Worm (Caenorhabditis elegans) whole organism, L4 larva: ENCODE measurements around the gene C47G2.4.

Source experiments
- D1046.2 ChIP-seq: fragments of 200-800 bp; sonication (Bioruptor generic); IDR thresholded peaks from 2 replicates; pipeline ENCODE4 v1.3.6; 2022; ENCODE audit warnings: missing genetic modification characterization, missing compliant biosample characterization
- F26F4.8 ChIP-seq: fragments of 200-800 bp; sonication (Bioruptor generic); conservative IDR thresholded peaks from 2 replicates; pipeline ENCODE4 v1.3.6; 2022; ENCODE audit warnings: missing genetic modification characterization, missing compliant biosample characterization
- F37D6.2 ChIP-seq: sonication (generic microtip); optimal IDR thresholded peaks from 2 replicates; lab custom pipeline; 2016; ENCODE audit warnings: mild to moderate bottlenecking, missing genetic modification characterization, missing compliant biosample characterization
- R02D3.7 ChIP-seq: fragments of 150-350 bp; sonication (generic microtip); optimal IDR thresholded peaks from 3 replicates; lab custom pipeline; 2014; ENCODE audit warnings: missing biosample characterization, missing genetic modification characterization
- Y105C5A.15 ChIP-seq: fragments of 200-800 bp; sonication (Bioruptor generic); IDR thresholded peaks from 2 replicates; pipeline ENCODE4 v1.3.6; 2022; ENCODE audit warnings: missing genetic modification characterization, missing compliant biosample characterization
- Y75B8A.6 ChIP-seq: fragments of 200-800 bp; sonication (Bioruptor generic); IDR thresholded peaks from 2 replicates; pipeline ENCODE4 v1.3.6; 2022; ENCODE audit warnings: missing genetic modification reagents, missing genetic modification characterization, missing compliant biosample characterization
- aha-1 ChIP-seq: fragments of 150-350 bp; peaks from one replicate; lab custom pipeline; 2014; ENCODE audit warnings: missing biosample characterization, missing genetic modification characterization
- ceh-20 ChIP-seq: fragments of 200-800 bp; sonication (Bioruptor generic); IDR thresholded peaks from 2 replicates; pipeline ENCODE4 v1.3.6; 2022; ENCODE audit warnings: missing genetic modification reagents, missing genetic modification characterization, missing compliant biosample characterization
- ceh-62 ChIP-seq: sonication (generic microtip); optimal IDR thresholded peaks from 2 replicates; lab custom pipeline; 2017; ENCODE audit warnings: missing biosample characterization, missing genetic modification characterization
- ces-1 ChIP-seq: fragments of 150-350 bp; sonication (generic microtip); optimal IDR thresholded peaks from 4 replicates; lab custom pipeline; 2014; ENCODE audit warnings: missing biosample characterization, missing genetic modification reagents, missing genetic modification characterization
- daf-12 ChIP-seq: fragments of 150-350 bp; optimal IDR thresholded peaks from 2 replicates; lab custom pipeline; 2014; ENCODE audit warnings: missing biosample characterization, missing genetic modification reagents, missing genetic modification characterization
- dmd-6 ChIP-seq: fragments of 200-800 bp; sonication (Bioruptor generic); IDR thresholded peaks from 2 replicates; pipeline ENCODE4 v1.3.6; 2022; ENCODE audit warnings: missing genetic modification reagents, missing genetic modification characterization, missing compliant biosample characterization
- egl-27 ChIP-seq: sonication (generic microtip); optimal IDR thresholded peaks from 3 replicates; lab custom pipeline; 2017; ENCODE audit warnings: missing biosample characterization, missing genetic modification reagents, missing genetic modification characterization
- fkh-10 ChIP-seq: fragments of 150-350 bp; optimal IDR thresholded peaks from 2 replicates; lab custom pipeline; 2014; ENCODE audit warnings: missing biosample characterization, missing genetic modification reagents, missing genetic modification characterization
- fos-1 ChIP-seq: fragments of 150-350 bp; optimal IDR thresholded peaks from 2 replicates; lab custom pipeline; 2014; ENCODE audit warnings: missing biosample characterization, missing genetic modification characterization
- hif-1 ChIP-seq, 2 experiments: sonication (generic microtip); optimal IDR thresholded peaks; 2 replicates each; lab custom pipeline; 2016 to 2017; ENCODE audit warnings: missing compliant biosample characterization in 2 of 2, missing genetic modification characterization in 2 of 2, missing genetic modification reagents in 2 of 2, missing genotype in 2 of 2, mild to moderate bottlenecking in 1 of 2
- hlh-11 ChIP-seq: fragments of 200-800 bp; sonication (Bioruptor generic); optimal IDR thresholded peaks from 2 replicates; lab custom pipeline; 2018; ENCODE audit warnings: mild to moderate bottlenecking, missing genetic modification characterization, missing compliant biosample characterization
- jun-1 ChIP-seq: fragments of 150-350 bp; optimal IDR thresholded peaks from 2 replicates; lab custom pipeline; 2014; ENCODE audit warnings: missing biosample characterization, missing genetic modification reagents, missing genetic modification characterization
- lin-29 ChIP-seq: fragments of 200-800 bp; sonication (Bioruptor generic); IDR thresholded peaks from 2 replicates; pipeline ENCODE4 v1.3.6; 2022; ENCODE audit warnings: missing genetic modification reagents, missing genetic modification characterization, missing compliant biosample characterization
- lin-38 ChIP-seq: fragments of 200-800 bp; sonication (Bioruptor generic); IDR thresholded peaks from 2 replicates; pipeline ENCODE4 v1.3.6; 2022; ENCODE audit warnings: missing genetic modification reagents, missing genetic modification characterization, missing compliant biosample characterization
- mdl-1 ChIP-seq, 2 experiments: fragments of 150-350 bp in 1 of 2; sonication (generic microtip) in 1 of 2; optimal IDR thresholded peaks; 2 replicates each; lab custom pipeline; 2014 to 2017; ENCODE audit warnings: missing biosample characterization in 2 of 2, missing genetic modification characterization in 2 of 2
- nhr-11 ChIP-seq: fragments of 150-350 bp; optimal IDR thresholded peaks from 2 replicates; lab custom pipeline; 2014; ENCODE audit warnings: missing biosample characterization, missing genetic modification characterization
- nhr-111 ChIP-seq: fragments of 200-800 bp; sonication (Bioruptor generic); optimal IDR thresholded peaks from 2 replicates; lab custom pipeline; 2018; ENCODE audit warnings: mild to moderate bottlenecking, missing genetic modification characterization, missing compliant biosample characterization
- nhr-25 ChIP-seq: sonication (generic microtip); optimal IDR thresholded peaks from 2 replicates; lab custom pipeline; 2017; ENCODE audit warnings: missing genetic modification characterization, mild to moderate bottlenecking, missing compliant biosample characterization, antibody characterized with exemption, moderate library complexity, borderline replicate concordance; ENCODE audit not compliant: insufficient read depth
- nhr-28 ChIP-seq: fragments of 150-350 bp; optimal IDR thresholded peaks from 2 replicates; lab custom pipeline; 2014; ENCODE audit warnings: missing biosample characterization, missing genetic modification characterization
- nhr-6 ChIP-seq: fragments of 150-350 bp; optimal IDR thresholded peaks from 2 replicates; lab custom pipeline; 2014; ENCODE audit warnings: missing biosample characterization, missing genetic modification characterization
- nhr-77 ChIP-seq: fragments of 150-350 bp; optimal IDR thresholded peaks from 2 replicates; lab custom pipeline; 2014; ENCODE audit warnings: missing biosample characterization, missing genetic modification characterization
- php-3 ChIP-seq: fragments of 200-800 bp; sonication (Bioruptor generic); IDR thresholded peaks from 2 replicates; pipeline ENCODE4 v1.3.6; 2022; ENCODE audit warnings: missing genetic modification reagents, missing genetic modification characterization, missing compliant biosample characterization
- saeg-2 ChIP-seq: fragments of 200-800 bp; sonication (Bioruptor generic); IDR thresholded peaks from 2 replicates; pipeline ENCODE4 v1.3.6; 2022; ENCODE audit warnings: missing genetic modification reagents, missing genetic modification characterization, missing compliant biosample characterization
- set-16 ChIP-seq: fragments of 200-800 bp; sonication (Bioruptor generic); IDR thresholded peaks from 2 replicates; pipeline ENCODE4 v1.3.6; 2022; ENCODE audit warnings: missing genetic modification reagents, missing genetic modification characterization, missing compliant biosample characterization
- skn-1 ChIP-seq: fragments of 150-350 bp; optimal IDR thresholded peaks from 2 replicates; lab custom pipeline; 2014; ENCODE audit warnings: missing biosample characterization, missing genetic modification characterization
- spr-1 ChIP-seq: sonication (generic microtip); optimal IDR thresholded peaks from 2 replicates; lab custom pipeline; 2016; ENCODE audit warnings: mild to moderate bottlenecking, missing genetic modification characterization, missing compliant biosample characterization
- spr-3 ChIP-seq: fragments of 200-800 bp; sonication (Bioruptor generic); optimal IDR thresholded peaks from 2 replicates; lab custom pipeline; 2018; ENCODE audit warnings: mild to moderate bottlenecking, missing genetic modification characterization, missing compliant biosample characterization
- unc-39 ChIP-seq: sonication (generic microtip); optimal IDR thresholded peaks from 2 replicates; lab custom pipeline; 2017; ENCODE audit warnings: missing biosample characterization, missing genetic modification characterization
- unc-62 ChIP-seq, 3 experiments: fragments of 150-350 bp in 1 of 3; sonication (generic microtip); optimal IDR thresholded peaks in 2 of 3; peaks in 1 of 3; 1 replicate in 1 of 3; 2 replicates in 2 of 3; lab custom pipeline; 2014 to 2017; ENCODE audit warnings: missing biosample characterization in 3 of 3, missing genetic modification characterization in 3 of 3, missing genetic modification reagents in 3 of 3, missing genotype in 1 of 3
- zfp-3 ChIP-seq: fragments of 200-800 bp; sonication (Bioruptor generic); conservative IDR thresholded peaks from 2 replicates; pipeline ENCODE4 v1.3.6; 2022; ENCODE audit warnings: missing genetic modification reagents, missing genetic modification characterization, missing compliant biosample characterization

Gene C47G2.4

DNA sequence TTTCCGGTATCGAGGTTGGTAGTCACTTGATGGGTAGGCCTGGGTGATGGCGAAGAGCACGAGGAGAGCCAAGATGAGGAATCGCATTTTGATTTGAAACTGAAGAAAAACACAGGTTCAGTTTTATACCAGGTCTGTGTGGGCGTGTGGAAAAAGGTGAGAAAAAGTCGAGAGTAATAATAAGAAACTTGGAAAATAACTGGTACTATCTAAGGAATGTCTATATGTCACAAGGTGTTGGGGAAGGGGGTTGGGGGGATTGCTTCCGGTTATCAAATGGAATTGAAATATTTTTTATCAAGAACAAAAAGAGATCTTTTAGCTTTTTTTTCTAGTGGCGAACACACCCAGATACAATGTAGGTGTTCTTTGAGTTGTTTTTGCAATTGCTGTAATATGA, 26.2 kb upstream of the C47G2.4 start, which contains the start of gene nlp-51:
Gene nlp-51, minus strand, starts transcription at position 101 of the 400 bp plus-strand sequence.
- TF ChIP-seq aha-1 (tag; lab: Kevin White, UChicago) (peak; percentile 56), lin-38 (no peak)

DNA sequence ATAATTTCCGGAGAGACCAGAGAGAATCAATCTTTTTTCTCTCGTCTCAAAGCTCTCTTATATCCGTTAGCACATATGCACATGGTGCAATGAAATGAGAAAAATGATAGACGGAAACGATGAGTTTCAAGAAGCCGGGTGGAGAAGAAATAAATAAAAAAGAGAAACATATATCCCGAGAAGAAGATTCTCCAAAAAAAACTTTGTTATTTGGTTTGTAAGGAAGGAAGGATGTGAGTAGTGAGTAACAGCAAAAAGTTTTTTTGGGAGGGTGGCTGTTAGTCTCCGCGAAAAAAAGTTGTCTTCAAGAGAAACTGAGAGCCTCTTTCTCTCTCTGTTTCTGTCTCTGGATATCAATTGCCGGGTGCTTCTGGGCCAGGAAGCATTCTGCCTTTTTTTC, 23.3 kb upstream of the C47G2.4 start:
- TF ChIP-seq nhr-77 (no peak), nhr-11 (tag; lab: Kevin White, UChicago) (no peak), nhr-25 (tag; lab: Kevin White, UChicago) (no peak), zfp-3 (GFP tag; lab: Robert Waterston, UW) (no peak), aha-1 (tag; lab: Kevin White, UChicago) (no peak), F26F4.8 (GFP tag; lab: Robert Waterston, UW) (no peak), hif-1 (tag; optimal IDR thresholded peaks at IDR 0.05; lab: Kevin White, UChicago) (no peak), Y75B8A.6 (GFP tag; lab: Robert Waterston, UW) (no peak), egl-27 (tag; lab: Kevin White, UChicago) (no peak)

DNA sequence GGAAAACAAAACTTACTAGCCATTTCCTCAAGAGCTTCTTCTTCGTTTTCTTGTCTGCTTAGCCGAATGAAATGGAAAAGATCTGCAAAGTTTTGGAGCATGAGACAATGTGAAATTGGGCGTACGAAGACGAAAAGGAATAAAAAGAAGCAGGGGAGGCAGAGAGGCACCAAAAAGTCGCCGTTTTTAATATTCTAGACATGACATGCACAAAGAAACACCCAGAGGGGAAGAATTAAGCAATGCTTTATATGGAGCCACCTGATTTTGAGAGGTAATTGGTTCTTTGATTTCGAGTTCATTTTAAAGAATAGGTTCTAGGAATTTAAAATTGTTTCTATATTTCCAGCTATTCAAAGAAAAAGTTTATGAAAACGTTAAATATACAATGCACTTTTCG, 20.8 kb upstream of the C47G2.4 start, which contains the start of gene T24F1.4:
Gene T24F1.4, minus strand, starts transcription at position 101 of the 400 bp plus-strand sequence.
- TF ChIP-seq jun-1, result no peak
- TF ChIP-seq fos-1 (tag; lab: Kevin White, UChicago), result no peak
- no peak for TF ChIP-seq R02D3.7 (tag; lab: Kevin White, UChicago)
- no peak for TF ChIP-seq nhr-6 (tag; lab: Kevin White, UChicago)
- TF ChIP-seq unc-39, result no peak
- TF ChIP-seq F37D6.2 (tag; lab: Kevin White, UChicago), result no peak
- TF ChIP-seq unc-62 (GFP tag; optimal IDR thresholded peaks at IDR 0.05 in 1 of 2; lab: Kevin White, UChicago), result no peak
- no peak for TF ChIP-seq unc-62 (tag; optimal IDR thresholded peaks at IDR 0.05; lab: Kevin White, UChicago)
- no peak for TF ChIP-seq php-3
- TF ChIP-seq dmd-6 (GFP tag; lab: Robert Waterston, UW), result no peak
- no peak for TF ChIP-seq set-16 (GFP tag; lab: Robert Waterston, UW)
- no peak for TF ChIP-seq Y105C5A.15 (GFP tag; lab: Robert Waterston, UW)
- TF ChIP-seq ces-1 (GFP tag; lab: Kevin White, UChicago), result no peak
- TF ChIP-seq, all 104 proteins: peak for 0

DNA sequence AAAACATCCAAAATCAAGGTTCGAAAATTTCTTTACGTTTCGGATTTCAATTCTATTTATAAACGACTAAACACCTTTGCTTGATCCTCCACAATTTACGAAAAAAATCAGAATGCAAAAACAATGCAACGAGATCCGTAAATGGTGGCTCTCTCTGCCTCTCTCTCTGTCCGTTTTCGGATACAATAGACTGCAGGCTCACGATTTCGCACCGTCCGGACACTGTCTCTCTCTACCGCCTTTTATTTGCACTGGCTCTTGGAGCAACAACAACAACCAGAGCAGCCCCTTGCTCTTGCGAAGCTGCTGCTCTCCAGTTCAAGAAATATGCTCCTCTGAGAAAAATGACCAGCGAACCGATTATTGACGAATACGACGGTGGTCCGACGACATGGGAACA, 18.8 kb upstream of the C47G2.4 start, which contains the start of gene T24F1.7:
Gene T24F1.7, plus strand, starts transcription at position 301 of the 400 bp plus-strand sequence.
- no peak for TF ChIP-seq nhr-111 (GFP tag; lab: Kevin White, UChicago)
- TF ChIP-seq ceh-20 (GFP tag; lab: Robert Waterston, UW), result no peak
- TF ChIP-seq aha-1 (tag; lab: Kevin White, UChicago), result peak; percentile 72
- TF ChIP-seq D1046.2 (GFP tag; lab: Robert Waterston, UW), result 0 out of 2 replicates have a peak, but pooled peaks have one; percentile 5
- peak; percentile 34; the same call in 1 of the 2 replicates for TF ChIP-seq set-16 (GFP tag; lab: Robert Waterston, UW)
- no peak for TF ChIP-seq hif-1 (tag; optimal IDR thresholded peaks at IDR 0.05; lab: Kevin White, UChicago)
- TF ChIP-seq unc-62 (GFP tag; optimal IDR thresholded peaks at IDR 0.05 in 1 of 2; lab: Kevin White, UChicago), result no peak
- no peak for TF ChIP-seq unc-62 (tag; optimal IDR thresholded peaks at IDR 0.05; lab: Kevin White, UChicago)

DNA sequence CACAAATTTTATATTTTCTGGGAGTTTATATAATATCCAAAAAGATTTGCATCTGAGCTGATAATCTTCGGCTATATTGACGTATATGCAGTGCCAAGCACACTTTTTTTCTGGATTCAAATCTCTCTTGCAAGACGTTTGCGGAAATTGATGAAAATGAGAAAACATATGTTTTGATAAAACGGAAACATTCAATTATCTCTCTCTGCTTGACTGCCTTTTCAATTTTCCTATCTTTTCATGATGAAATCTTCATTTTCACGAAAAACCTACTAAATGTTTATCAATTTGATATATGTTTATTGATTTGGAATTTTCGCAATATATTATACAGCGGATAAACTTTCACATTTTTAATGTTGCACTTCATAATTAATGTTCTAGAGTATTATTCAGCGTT, 14.5 kb upstream of the C47G2.4 start:
- TF ChIP-seq unc-39, result no peak
- no peak for TF ChIP-seq nhr-28
- TF ChIP-seq fkh-10 (GFP tag; lab: Kevin White, UChicago), result no peak
- TF ChIP-seq mdl-1 (tag; optimal IDR thresholded peaks at IDR 0.05; lab: Kevin White, UChicago), result no peak
- no peak for TF ChIP-seq Y75B8A.6 (GFP tag; lab: Robert Waterston, UW)
- TF ChIP-seq ceh-62 (tag; lab: Kevin White, UChicago), result no peak
- TF ChIP-seq nhr-25 (tag; lab: Kevin White, UChicago), result no peak
- TF ChIP-seq hlh-11 (tag; lab: Kevin White, UChicago), result no peak
- no peak for TF ChIP-seq dmd-6 (GFP tag; lab: Robert Waterston, UW)
- no peak for TF ChIP-seq nhr-6 (tag; lab: Kevin White, UChicago)
- no peak for TF ChIP-seq spr-3 (GFP tag; lab: Kevin White, UChicago)
- TF ChIP-seq daf-12 (tag; lab: Kevin White, UChicago), result no peak
- no peak for TF ChIP-seq lin-29 (GFP tag; lab: Robert Waterston, UW)
- TF ChIP-seq saeg-2 (GFP tag; lab: Robert Waterston, UW), result no peak
- no peak for TF ChIP-seq skn-1
- TF ChIP-seq nhr-77, result no peak
- no peak for TF ChIP-seq spr-1 (tag; lab: Kevin White, UChicago)
- no peak for TF ChIP-seq Y105C5A.15 (GFP tag; lab: Robert Waterston, UW)
